Worm (Caenorhabditis elegans) whole organism, midembryonic: ENCODE data around the gene msp-74.
"Not testable (repeated sequence)": the region's sequence is repeated elsewhere in the genome, so short reads cannot be mapped to it uniquely, and the experiment has no call there.

ENCODE experiments used
- T22C8.4 ChIP-seq: fragments of 200-800 bp; sonication (Bioruptor generic); IDR thresholded peaks from 2 replicates; pipeline ENCODE4 v1.3.6; 2022; ENCODE audit warnings: missing genetic modification characterization, missing compliant biosample characterization
- cog-1 ChIP-seq: sonication (generic microtip); optimal IDR thresholded peaks from 2 replicates; lab custom pipeline; 2016; ENCODE audit warnings: missing genetic modification characterization, missing compliant biosample characterization
- flt-1 ChIP-seq: fragments of 200-800 bp; sonication (Bioruptor generic); IDR thresholded peaks from 2 replicates; pipeline ENCODE4 v1.3.6; 2022; ENCODE audit warnings: missing genetic modification characterization, missing compliant biosample characterization
- klf-2 ChIP-seq: fragments of 200-800 bp; sonication (Bioruptor generic); conservative IDR thresholded peaks from 2 replicates; pipeline ENCODE4 v1.3.6; 2022; ENCODE audit warnings: missing genetic modification reagents, missing genetic modification characterization, missing compliant biosample characterization
- med-1 ChIP-seq: sonication (generic microtip); optimal IDR thresholded peaks from 2 replicates; lab custom pipeline; 2017; ENCODE audit warnings: missing genetic modification characterization, mild to moderate bottlenecking, missing compliant biosample characterization, antibody characterized with exemption, missing genetic modification reagents; ENCODE audit not compliant: insufficient read depth
- ref-1 ChIP-seq: fragments of 200-800 bp; sonication (Bioruptor generic); conservative IDR thresholded peaks from 2 replicates; pipeline ENCODE4 v1.3.6; 2022; ENCODE audit warnings: missing genetic modification reagents, missing genetic modification characterization, missing compliant biosample characterization
- tab-1 ChIP-seq: fragments of 200-800 bp; sonication (Bioruptor generic); IDR thresholded peaks from 2 replicates; pipeline ENCODE4 v1.3.6; 2022; ENCODE audit warnings: missing genetic modification characterization, missing compliant biosample characterization
- ztf-23 ChIP-seq: fragments of 200-800 bp; sonication (Bioruptor generic); IDR thresholded peaks from 2 replicates; pipeline ENCODE4 v1.3.6; 2022; ENCODE audit warnings: missing genetic modification reagents, missing genetic modification characterization, missing compliant biosample characterization
- ztf-29 ChIP-seq: fragments of 200-800 bp; sonication (Bioruptor generic); IDR thresholded peaks from 2 replicates; pipeline ENCODE4 v1.3.6; 2022; ENCODE audit warnings: missing genetic modification reagents, missing genetic modification characterization, missing compliant biosample characterization

msp-74 gene

DNA sequence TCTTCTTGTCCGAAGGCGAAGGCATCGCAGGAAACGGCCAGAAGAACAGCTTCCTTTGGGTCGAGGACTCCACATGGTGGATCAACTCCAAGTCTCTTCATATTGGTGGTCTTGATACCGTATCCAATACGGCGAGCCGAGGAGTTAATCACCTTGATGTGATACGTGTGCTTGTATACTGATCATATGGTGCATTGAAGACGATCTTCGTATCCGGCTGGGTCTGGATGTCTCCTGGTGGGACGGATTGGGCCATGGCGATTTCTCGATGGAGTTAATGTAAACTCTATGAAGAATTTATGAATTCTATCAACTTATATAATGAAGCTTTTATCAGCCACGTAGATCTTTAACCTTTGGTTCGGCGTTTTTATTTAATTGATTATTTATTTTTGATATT is at the start of gene msp-74:
TSS of gene msp-74 (minus strand) at position 101 of the 400 bp plus-strand sequence.
- not testable (repeated sequence) for TF ChIP-seq ztf-23 (GFP tag; lab: Robert Waterston, UW); flt-1 (GFP tag; lab: Robert Waterston, UW); ztf-29

DNA sequence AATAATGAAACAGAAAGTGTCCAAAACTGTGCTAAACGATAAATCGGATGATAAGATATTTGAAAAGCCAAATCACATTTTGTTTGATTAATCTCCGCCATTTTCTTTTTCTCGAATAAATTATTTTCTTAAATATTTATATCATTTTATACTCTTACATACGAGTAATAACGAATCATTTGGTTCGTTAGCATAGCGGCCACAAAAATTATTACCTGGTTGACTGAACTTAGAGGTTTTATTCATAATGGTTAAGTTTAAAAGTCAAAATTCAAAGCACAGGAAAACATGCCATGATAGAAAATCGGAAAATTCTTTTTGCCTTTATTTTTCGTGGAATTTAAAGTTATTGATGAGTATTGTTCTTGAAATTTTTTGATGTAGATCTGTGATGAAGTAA is 48.1 kb upstream of the msp-74 start, which contains the start of gene srb-5:
TSS of gene srb-5 (minus strand) at position 101 of the 400 bp plus-strand sequence.
- TF ChIP-seq T22C8.4 (GFP tag; lab: Robert Waterston, UW) (no peak), ztf-23 (GFP tag; lab: Robert Waterston, UW) (no peak), ztf-29 (no peak), med-1 (GFP tag; lab: Kevin White, UChicago) (no peak), klf-2 (GFP tag; lab: Robert Waterston, UW) (no peak)

DNA sequence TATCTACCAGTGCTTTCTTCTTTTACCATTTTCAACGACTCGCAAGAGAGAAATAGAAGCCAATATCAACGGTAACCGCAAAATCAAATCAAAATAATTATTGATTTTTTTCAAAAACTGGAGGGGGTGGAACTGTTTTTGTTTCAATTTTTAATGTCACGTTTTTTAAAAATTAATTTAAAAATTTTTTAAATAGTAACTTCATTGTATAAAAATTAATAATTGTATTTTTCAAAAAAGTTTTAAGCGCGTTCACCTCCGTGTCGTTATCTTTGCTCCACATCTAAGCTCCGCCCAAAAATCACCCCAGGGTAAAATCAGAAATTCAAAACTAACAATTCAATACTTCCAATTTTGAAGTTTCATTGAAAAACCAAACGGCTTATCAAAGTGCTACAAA is 46.0 kb upstream of the msp-74 start, which contains the start of gene C27D6.11:
TSS of gene C27D6.11 (minus strand) at position 101 of the 400 bp plus-strand sequence.
- no peak for TF ChIP-seq flt-1 (GFP tag; lab: Robert Waterston, UW)
- no peak for TF ChIP-seq ztf-29
- no peak for TF ChIP-seq ref-1
- TF ChIP-seq T22C8.4 (GFP tag; lab: Robert Waterston, UW): no peak
- no peak for TF ChIP-seq klf-2 (GFP tag; lab: Robert Waterston, UW)
- TF ChIP-seq ztf-23 (GFP tag; lab: Robert Waterston, UW): no peak
- TF ChIP-seq med-1 (GFP tag; lab: Kevin White, UChicago): no peak
- TF ChIP-seq tab-1 (GFP tag; lab: Robert Waterston, UW): no peak

- TF ChIP-seq ref-1; klf-2 (GFP tag; lab: Robert Waterston, UW); T22C8.4 (GFP tag; lab: Robert Waterston, UW): not testable (repeated sequence)
Observed at ce11 chrII:5158774-5159173, 43.6 kb upstream of the msp-74 start, which contains the start of gene F58A6.9. F58A6.9 (minus strand) TSS chrII:5158874.

DNA sequence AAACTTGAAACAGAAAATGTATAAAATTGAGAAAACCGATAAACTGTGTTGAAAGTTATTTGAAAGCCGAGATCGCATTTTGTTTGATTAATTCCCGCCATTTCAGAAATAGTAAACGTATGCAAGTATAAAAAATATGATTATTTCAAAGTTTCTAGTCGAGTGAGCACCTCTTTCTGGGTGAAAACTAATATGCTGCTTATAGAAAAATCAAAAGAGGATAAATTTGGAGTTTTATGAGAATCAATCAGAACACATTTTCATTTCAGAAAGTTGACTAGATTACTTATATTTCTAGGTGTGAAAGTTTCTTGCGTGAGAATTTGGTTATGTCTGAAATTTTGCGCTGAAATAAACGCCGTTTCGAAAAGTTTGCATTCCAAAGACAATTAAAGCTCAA is 42.4 kb upstream of the msp-74 start, which contains the start of gene srb-13:
TSS of gene srb-13 (minus strand) at position 101 of the 400 bp plus-strand sequence.
- TF ChIP-seq ref-1 (no peak), ztf-29 (no peak), med-1 (GFP tag; lab: Kevin White, UChicago) (no peak), tab-1 (GFP tag; lab: Robert Waterston, UW) (no peak), ztf-23 (GFP tag; lab: Robert Waterston, UW) (no peak), klf-2 (GFP tag; lab: Robert Waterston, UW) (no peak), cog-1 (tag; lab: Kevin White, UChicago) (no peak), flt-1 (GFP tag; lab: Robert Waterston, UW) (no peak), T22C8.4 (GFP tag; lab: Robert Waterston, UW) (no peak)

ce11 chrII:5156983-5157382 is 41.8 kb upstream of the msp-74 start, which contains the start of gene msp-45:
msp-45 (minus strand) TSS chrII:5157083.
- TF ChIP-seq ztf-29: no peak
- TF ChIP-seq klf-2 (GFP tag; lab: Robert Waterston, UW): no peak
- TF ChIP-seq tab-1 (GFP tag; lab: Robert Waterston, UW): no peak
- TF ChIP-seq ztf-23 (GFP tag; lab: Robert Waterston, UW): no peak
- no peak for TF ChIP-seq ref-1
- no peak for TF ChIP-seq T22C8.4 (GFP tag; lab: Robert Waterston, UW)
- TF ChIP-seq flt-1 (GFP tag; lab: Robert Waterston, UW): no peak
- no peak for TF ChIP-seq cog-1 (tag; lab: Kevin White, UChicago)
- no peak for TF ChIP-seq med-1 (GFP tag; lab: Kevin White, UChicago)

DNA sequence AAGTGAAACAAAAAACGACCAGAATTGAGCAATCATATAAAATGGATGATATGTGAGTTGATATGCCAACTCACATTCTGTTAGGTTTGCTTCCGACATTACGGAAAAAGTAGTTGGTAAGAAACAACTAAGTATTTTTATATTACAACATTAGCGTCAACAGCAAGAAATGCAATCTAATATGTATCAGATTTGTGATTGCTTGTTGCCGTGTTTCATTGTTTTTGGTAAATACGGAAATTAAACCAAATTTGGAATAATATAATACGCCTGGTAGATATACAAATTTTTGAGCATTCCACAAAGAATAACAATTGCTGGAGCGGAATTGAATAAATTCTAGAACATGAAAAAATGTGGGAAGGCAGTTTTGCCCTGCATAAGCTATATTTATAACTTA is 39.4 kb upstream of the msp-74 start, which contains the start of gene srb-12:
TSS of gene srb-12 (minus strand) at position 101 of the 400 bp plus-strand sequence.
- TF ChIP-seq med-1 (GFP tag; lab: Kevin White, UChicago): no peak

DNA sequence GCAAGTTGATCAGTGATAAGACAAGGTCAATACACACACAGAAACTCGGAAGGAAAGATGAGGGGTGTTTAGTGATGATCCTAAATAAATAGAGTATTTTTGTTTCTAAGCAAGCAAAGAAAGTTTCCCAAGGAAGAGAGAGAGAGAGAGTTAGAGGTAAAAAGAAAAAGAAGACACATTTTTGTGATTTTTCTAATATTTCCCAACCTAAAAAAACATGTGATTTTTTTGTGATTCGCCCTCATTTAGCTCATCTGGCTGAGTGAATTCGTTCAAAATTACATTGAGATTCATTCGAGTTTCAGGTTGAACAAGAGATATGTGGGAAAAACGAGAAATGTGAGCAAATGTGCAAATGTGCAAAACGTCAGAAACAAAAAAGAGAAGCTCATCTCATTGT is 35.7 kb upstream of the msp-74 start, which contains the start of gene srb-16:
TSS of gene srb-16 (minus strand) at position 101 of the 400 bp plus-strand sequence.
- TF ChIP-seq klf-2 (GFP tag; lab: Robert Waterston, UW) (no peak), T22C8.4 (GFP tag; lab: Robert Waterston, UW) (no peak), cog-1 (tag; lab: Kevin White, UChicago) (no peak), med-1 (GFP tag; lab: Kevin White, UChicago) (no peak), flt-1 (GFP tag; lab: Robert Waterston, UW) (no peak), tab-1 (GFP tag; lab: Robert Waterston, UW) (no peak), ztf-23 (GFP tag; lab: Robert Waterston, UW) (no peak), ref-1 (no peak), ztf-29 (no peak)

- TF ChIP-seq tab-1 (GFP tag; lab: Robert Waterston, UW): no peak
- TF ChIP-seq ref-1: no peak
Observed at ce11 chrII:5148349-5148748, 33.2 kb upstream of the msp-74 start, which contains the start of gene F58A6.5. F58A6.5 (minus strand) TSS chrII:5148449.

DNA sequence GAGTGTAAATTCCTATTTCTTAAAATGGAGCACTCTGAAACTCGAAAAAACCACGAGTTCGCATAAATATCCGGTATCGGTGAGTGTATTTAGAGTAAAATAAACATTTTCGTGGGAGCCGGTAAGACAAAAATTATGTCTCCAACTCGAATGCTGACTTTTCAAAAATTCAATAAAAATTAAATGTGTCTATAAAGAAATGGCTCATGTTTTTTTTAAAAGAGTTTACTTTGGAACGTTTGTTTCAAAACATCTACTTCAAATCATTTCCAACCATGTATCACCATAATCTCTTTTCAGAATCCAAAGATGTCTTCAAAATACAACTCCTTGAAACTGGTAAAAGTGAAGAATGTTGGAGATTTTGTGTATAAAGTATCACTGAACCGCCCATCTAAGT is 27.5 kb upstream of the msp-74 start, which contains the start of gene F58A6.1:
TSS of gene F58A6.1 (plus strand) at position 301 of the 400 bp plus-strand sequence.
- no peak for TF ChIP-seq T22C8.4 (GFP tag; lab: Robert Waterston, UW)
- no peak for TF ChIP-seq cog-1 (tag; lab: Kevin White, UChicago)
- no peak for TF ChIP-seq med-1 (GFP tag; lab: Kevin White, UChicago)
- no peak for TF ChIP-seq ztf-29
- no peak for TF ChIP-seq tab-1 (GFP tag; lab: Robert Waterston, UW)
- no peak for TF ChIP-seq flt-1 (GFP tag; lab: Robert Waterston, UW)
- no peak for TF ChIP-seq ref-1
- TF ChIP-seq klf-2 (GFP tag; lab: Robert Waterston, UW): no peak
- no peak for TF ChIP-seq ztf-23 (GFP tag; lab: Robert Waterston, UW)
